Fruit fly (Drosophila melanogaster) whole organism, wandering third instar larva: ENCODE data around the gene PIP82.

Experiments used
- HLH106 ChIP-seq: fragments of 200-800 bp; optimal IDR thresholded peaks from 3 replicates; lab custom pipeline; 2019; ENCODE audit warnings: missing biosample characterization, mild to moderate bottlenecking, missing genetic modification characterization, moderate library complexity
- Jra ChIP-seq: sonication (Bioruptor generic); optimal IDR thresholded peaks from 2 replicates; lab custom pipeline; 2016; ENCODE audit warnings: missing biosample characterization, missing genetic modification characterization
- OdsH ChIP-seq: fragments of 200-800 bp; sonication (Bioruptor generic); optimal IDR thresholded peaks from 2 replicates; lab custom pipeline; 2016; ENCODE audit warnings: missing biosample characterization, mild to moderate bottlenecking, missing genetic modification characterization
- Sp1 ChIP-seq: fragments of 200-800 bp; sonication (Bioruptor generic); optimal IDR thresholded peaks from 3 replicates; lab custom pipeline; 2019; ENCODE audit warnings: missing biosample characterization, mild to moderate bottlenecking, missing genetic modification characterization, moderate library complexity
- Vsx2 ChIP-seq: fragments of 200-300, 225-300 bp; sonication (Bioruptor generic); optimal IDR thresholded peaks from 2 replicates; lab custom pipeline; 2018; ENCODE audit warnings: missing biosample characterization, missing genetic modification characterization; ENCODE audit not compliant: partially characterized antibody
- br ChIP-seq: fragments of 200-800 bp; sonication (Bioruptor generic); optimal IDR thresholded peaks from 2 replicates; lab custom pipeline; 2016; ENCODE audit warnings: missing biosample characterization, missing genetic modification characterization
- ey ChIP-seq: fragments of 200-800 bp; sonication (Bioruptor generic); optimal IDR thresholded peaks from 2 replicates; lab custom pipeline; 2016; ENCODE audit warnings: missing biosample characterization, missing genetic modification characterization
- foxo ChIP-seq, 2 experiments: fragments of 200-800 bp; sonication (Bioruptor generic); optimal IDR thresholded peaks; 2 replicates in 1 of 2; 3 replicates in 1 of 2; lab custom pipeline; 2016 to 2017; ENCODE audit warnings: missing biosample characterization in 2 of 2, missing genetic modification characterization in 2 of 2
- fru ChIP-seq: fragments of 200-800 bp; sonication (Bioruptor generic); optimal IDR thresholded peaks from 3 replicates; lab custom pipeline; 2016; ENCODE audit warnings: missing biosample characterization, mild to moderate bottlenecking, missing genetic modification characterization
- h ChIP-seq: fragments of 200-800 bp; sonication (Bioruptor generic); optimal IDR thresholded peaks from 3 replicates; lab custom pipeline; 2016; ENCODE audit warnings: missing biosample characterization, mild to moderate bottlenecking, missing genetic modification characterization
- lola ChIP-seq: fragments of >200 bp; optimal IDR thresholded peaks from 2 replicates; lab custom pipeline; 2017; ENCODE audit warnings: missing biosample characterization, missing genetic modification characterization
- pan ChIP-seq: fragments of >200 bp; optimal IDR thresholded peaks from 2 replicates; lab custom pipeline; 2017
- psq ChIP-seq: fragments of 200-800 bp; sonication (Bioruptor generic); optimal IDR thresholded peaks from 3 replicates; lab custom pipeline; 2017; ENCODE audit warnings: missing biosample characterization, mild to moderate bottlenecking, missing genetic modification characterization, moderate library complexity
- sv ChIP-seq: fragments of 200-800 bp; sonication (Bioruptor generic); optimal IDR thresholded peaks from 3 replicates; lab custom pipeline; 2016; ENCODE audit warnings: missing biosample characterization, missing genetic modification characterization

dm6 chrX:8510731-8511130 is 18.8 kb downstream of the PIP82 start:
- TF ChIP-seq OdsH (GFP tag; lab: Kevin White, UChicago) (no peak), Jra (GFP tag; lab: Kevin White, UChicago) (no peak), foxo (GFP tag; optimal IDR thresholded peaks at IDR 0.05; lab: Kevin White, UChicago) (no peak), Vsx2 (peak; percentile 68), Sp1 (GFP tag; lab: Kevin White, UChicago) (no peak), fru (GFP tag; lab: Kevin White, UChicago) (no peak), lola (GFP tag; lab: Kevin White, UChicago) (no peak), h (GFP tag; lab: Kevin White, UChicago) (no peak), br (GFP tag; lab: Kevin White, UChicago) (no peak), pan (lab: Kevin White, UChicago) (no peak), sv (no peak), HLH106 (tag; lab: Kevin White, UChicago) (no peak), psq (GFP tag; lab: Kevin White, UChicago) (no peak), ey (no peak)
